Fruit fly (Drosophila melanogaster): Measurements from ENCODE around the gene CG33127.

Gene CG33127

DNA sequence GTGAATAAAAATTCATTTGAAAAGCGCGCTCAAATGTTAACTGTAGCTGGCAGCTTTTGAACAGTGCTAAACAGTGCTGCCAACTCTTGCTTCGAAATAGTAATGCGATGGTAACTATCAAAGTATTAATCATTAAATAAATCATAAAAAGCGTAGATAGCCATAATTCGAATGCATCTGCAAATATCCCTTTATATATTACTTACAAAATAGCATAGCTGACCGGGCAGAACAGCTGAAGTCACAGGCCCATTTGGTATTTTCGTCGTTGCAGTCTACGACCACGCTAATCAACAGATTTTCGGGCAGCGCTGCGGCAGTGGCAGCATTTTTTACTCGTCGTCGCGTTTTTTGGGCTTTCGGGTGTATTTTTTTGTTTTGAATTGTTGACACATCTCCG is 16.3 kb upstream of the CG33127 start, which contains the start of gene Plc21C (continued):
- TF ChIP-seq Met (GFP tag; optimal IDR thresholded peaks at IDR 0.05) (peak; percentile 4), CG3032 (tag; optimal IDR thresholded peaks at IDR 0.05) (peak; percentile 32), CG9139 (GFP tag; optimal IDR thresholded peaks at IDR 0.05) (no peak), topi (GFP tag; optimal IDR thresholded peaks at IDR 0.05) (peak; percentile 39), Eip78C (GFP tag) (peak; percentile 77), CG6276 (GFP tag; optimal IDR thresholded peaks at IDR 0.05) (no peak), CG8632 (GFP tag; optimal IDR thresholded peaks at IDR 0.05) (no peak), dsx (GFP tag; optimal IDR thresholded peaks at IDR 0.05; ENCODE audit: poor library complexity, severe bottlenecking) (peak; percentile 29), CG6163 (GFP tag; IDR thresholded peaks at IDR 0.05) (no peak), salr (GFP tag; optimal IDR thresholded peaks at IDR 0.05) (no peak), CG1621 (tag; optimal IDR thresholded peaks at IDR 0.05) (no peak), CG7368 (GFP tag; optimal IDR thresholded peaks at IDR 0.05) (no peak), CG4318 (GFP tag; optimal IDR thresholded peaks at IDR 0.05) (no peak), Ets21C (GFP tag; optimal IDR thresholded peaks at IDR 0.05) (peak; percentile 47), acj6 (GFP tag; optimal IDR thresholded peaks at IDR 0.05) (peak; percentile 39), CG3919 (GFP tag; optimal IDR thresholded peaks at IDR 0.05) (peak; percentile 37), Smox (GFP tag; optimal IDR thresholded peaks at IDR 0.05) (peak; percentile 43), Ets96B (tag; optimal IDR thresholded peaks at IDR 0.05) (peak; percentile 2)

DNA sequence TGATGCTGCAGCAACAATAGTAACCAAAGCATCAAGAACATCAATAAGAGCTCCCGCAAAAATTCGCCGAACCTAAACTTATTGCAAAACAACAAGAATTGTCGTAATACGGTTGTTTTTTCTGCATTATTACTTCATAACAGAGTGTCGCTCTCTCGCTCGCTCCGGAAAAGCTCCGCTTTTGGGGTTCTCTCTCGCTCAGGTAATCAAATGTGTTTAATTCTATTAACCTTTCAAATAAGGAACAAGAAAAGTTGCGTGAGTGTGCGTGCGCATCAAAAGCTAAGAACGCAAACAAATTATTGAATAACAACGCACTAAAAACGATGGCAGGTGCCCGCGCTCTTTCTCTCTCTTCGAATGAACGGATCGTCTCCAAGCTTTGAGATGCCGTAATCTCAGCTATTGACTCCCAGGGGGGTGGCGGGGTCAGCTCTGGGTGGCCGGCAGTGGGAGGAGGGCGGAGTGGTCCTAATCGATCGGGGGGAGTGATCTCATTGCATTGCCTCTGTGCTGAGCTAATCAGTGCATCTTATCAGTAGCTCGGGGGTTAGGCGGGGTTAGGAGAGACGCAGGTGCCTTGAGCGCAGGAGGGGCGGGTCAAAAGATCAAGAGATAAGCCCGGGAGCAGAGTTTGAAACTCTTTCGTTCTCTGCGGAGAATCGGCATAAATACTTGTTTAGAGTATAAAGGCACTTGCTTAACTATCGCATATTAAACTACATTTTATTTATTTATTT is 15.5 kb upstream of the CG33127 start:
- 0 out of 3 replicates have a peak, but pooled peaks have one; percentile 8 for TF ChIP-seq eg (GFP tag; IDR thresholded peaks at IDR 0.05)
- TF ChIP-seq Ets21C (GFP tag; optimal IDR thresholded peaks at IDR 0.05) = no peak
- no peak for TF ChIP-seq CG6792 (GFP tag; optimal IDR thresholded peaks at IDR 0.05)
- TF ChIP-seq CG6854 (GFP tag; optimal IDR thresholded peaks at IDR 0.05) = no peak
- TF ChIP-seq topi (GFP tag; optimal IDR thresholded peaks at IDR 0.05) = no peak
- TF ChIP-seq Blimp-1 (GFP tag; optimal IDR thresholded peaks at IDR 0.05) = no peak
- TF ChIP-seq Hr4 (GFP tag; optimal IDR thresholded peaks at IDR 0.05) = no peak
- TF ChIP-seq Sox15 (GFP tag; optimal IDR thresholded peaks at IDR 0.05) = no peak
- TF ChIP-seq CG6808 (GFP tag; optimal IDR thresholded peaks at IDR 0.05) = no peak
- TF ChIP-seq vri (GFP tag; optimal IDR thresholded peaks at IDR 0.05) = peak; percentile 61
- TF ChIP-seq OdsH (GFP tag; optimal IDR thresholded peaks at IDR 0.05) = no peak
- no peak for TF ChIP-seq CG4318 (GFP tag; optimal IDR thresholded peaks at IDR 0.05)
- no peak for TF ChIP-seq pdm3 (GFP tag; optimal IDR thresholded peaks at IDR 0.05)
- no peak for TF ChIP-seq Eip93F (GFP tag; optimal IDR thresholded peaks at IDR 0.05)
- no peak for TF ChIP-seq CG31627 (GFP tag; optimal IDR thresholded peaks at IDR 0.05)
- no peak for TF ChIP-seq Met (GFP tag; optimal IDR thresholded peaks at IDR 0.05)
- TF ChIP-seq fkh (GFP tag; optimal IDR thresholded peaks at IDR 0.05) = peak; percentile 24
- no peak for TF ChIP-seq CG3919 (GFP tag; optimal IDR thresholded peaks at IDR 0.05)
- no peak for TF ChIP-seq cyc (GFP tag; optimal IDR thresholded peaks at IDR 0.05)
- no peak for TF ChIP-seq CG11294 (GFP tag; IDR thresholded peaks at IDR 0.05)
- TF ChIP-seq Gug (GFP tag; IDR thresholded peaks at IDR 0.05) = peak; percentile 8; the same call in 1 of the 2 replicates
- 0 out of 3 replicates have a peak, but pooled peaks have one; percentile 12 for TF ChIP-seq CG6163 (GFP tag; IDR thresholded peaks at IDR 0.05)
- TF ChIP-seq CG9139 (GFP tag; optimal IDR thresholded peaks at IDR 0.05) = no peak
- no peak for TF ChIP-seq salr (GFP tag; optimal IDR thresholded peaks at IDR 0.05)
- TF ChIP-seq svp (GFP tag) = peak; percentile 94
- no peak for TF ChIP-seq CG8119 (GFP tag; IDR thresholded peaks at IDR 0.05)
- no peak for TF ChIP-seq net (GFP tag; optimal IDR thresholded peaks at IDR 0.05)
- TF ChIP-seq fd85E (GFP tag; optimal IDR thresholded peaks at IDR 0.05) = no peak
- TF ChIP-seq lz (GFP tag; optimal IDR thresholded peaks at IDR 0.05) = no peak
- TF ChIP-seq Ets96B (tag; optimal IDR thresholded peaks at IDR 0.05) = no peak

Data from whole organism, prepupa.